Worm (Caenorhabditis elegans): ENCODE results near the gene T08G5.1.

T08G5.1 gene

DNA sequence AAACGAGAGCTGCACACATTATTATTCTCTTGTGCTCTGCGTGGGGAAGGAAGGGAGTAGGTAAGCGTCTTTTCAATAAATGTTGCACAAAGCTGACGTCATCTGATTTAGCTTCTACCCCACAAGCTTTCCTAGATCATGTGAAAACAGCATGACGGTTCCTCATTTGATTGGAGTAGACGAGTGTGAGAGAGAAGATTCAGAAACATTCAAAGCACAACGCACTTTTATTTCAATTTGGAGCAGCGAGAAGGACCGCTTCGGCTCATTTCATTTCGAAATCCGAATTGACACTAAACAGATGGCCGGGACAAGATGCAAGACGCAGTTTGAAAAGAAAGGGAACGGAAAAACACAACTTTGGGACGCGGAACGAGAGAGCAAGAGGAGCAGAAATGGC is 14.2 kb upstream of the T08G5.1 start:
- TF ChIP-seq tbx-2 (tag; optimal IDR thresholded peaks at IDR 0.05) (no peak), irx-1 (tag; optimal IDR thresholded peaks at IDR 0.05) (no peak), aha-1 (tag; optimal IDR thresholded peaks at IDR 0.05) (no peak), fkh-8 (tag; optimal IDR thresholded peaks at IDR 0.05) (peak; percentile 33), lin-35 (GFP tag; optimal IDR thresholded peaks at IDR 0.05) (no peak), ceh-63 (GFP tag; optimal IDR thresholded peaks at IDR 0.05) (no peak), nhr-77 (tag; optimal IDR thresholded peaks at IDR 0.05) (no peak), fkh-4 (tag; optimal IDR thresholded peaks at IDR 0.05; ENCODE audit: borderline replicate concordance) (peak; percentile 9), elt-3 (tag; optimal IDR thresholded peaks at IDR 0.05) (no peak), ces-1 (GFP tag; optimal IDR thresholded peaks at IDR 0.05) (no peak), mab-9 (GFP tag; IDR thresholded peaks at IDR 0.05) (no peak), nhr-47 (tag; optimal IDR thresholded peaks at IDR 0.05) (peak; percentile 13), mdl-1 (tag; optimal IDR thresholded peaks at IDR 0.05) (no peak), rnt-1 (tag; optimal IDR thresholded peaks at IDR 0.05) (peak; percentile 4), lin-14 (GFP tag; optimal IDR thresholded peaks at IDR 0.05) (peak; percentile 36), dsc-1 (tag; optimal IDR thresholded peaks at IDR 0.05) (peak; percentile 64), snu-23 (GFP tag; optimal IDR thresholded peaks at IDR 0.05) (no peak), ama-1 (optimal IDR thresholded peaks at IDR 0.05) (no peak), unc-98 (GFP tag; IDR thresholded peaks at IDR 0.05) (no peak), tlp-1 (tag; optimal IDR thresholded peaks at IDR 0.05) (no peak), nhr-76 (tag; optimal IDR thresholded peaks at IDR 0.05) (no peak), snpc-4 (tag; optimal IDR thresholded peaks at IDR 0.05) (no peak), nhr-11 (tag; optimal IDR thresholded peaks at IDR 0.05) (no peak), nhr-20 (tag; optimal IDR thresholded peaks at IDR 0.05) (no peak), unc-62 (GFP tag; optimal IDR thresholded peaks at IDR 0.05) (no peak), fkh-10 (GFP tag; optimal IDR thresholded peaks at IDR 0.05) (peak; percentile 29), nhr-71 (tag; optimal IDR thresholded peaks at IDR 0.05) (peak; percentile 29), ceh-88 (GFP tag; IDR thresholded peaks at IDR 0.05) (no peak), zag-1 (tag; optimal IDR thresholded peaks at IDR 0.05) (no peak)

DNA sequence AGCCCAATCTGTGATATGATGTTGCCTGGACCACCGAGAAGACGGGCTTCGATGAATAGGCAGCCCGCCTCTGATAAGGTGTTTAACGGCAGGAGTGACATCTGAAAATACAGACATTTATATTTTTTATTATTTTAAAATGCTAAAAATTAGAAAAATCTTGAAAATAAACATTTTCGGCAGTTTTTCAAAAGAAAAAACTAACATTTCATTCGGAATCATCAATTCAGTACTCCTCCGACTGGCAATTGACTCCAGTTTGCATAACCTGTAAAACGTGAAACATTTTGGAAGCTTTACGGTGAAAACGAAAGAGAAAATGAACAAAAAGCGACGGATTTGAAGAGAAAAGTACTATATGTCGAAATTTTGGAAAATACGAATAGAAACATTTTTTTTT is 12.8 kb upstream of the T08G5.1 start, which contains the start of gene ric-7:
ric-7 (minus strand) TSS at position 101 of the 400 bp plus-strand sequence.
- TF ChIP-seq ama-1 (optimal IDR thresholded peaks at IDR 0.05): no peak
- TF ChIP-seq zip-4 (GFP tag; optimal IDR thresholded peaks at IDR 0.05): no peak
- no peak for TF ChIP-seq sup-37 (GFP tag; optimal IDR thresholded peaks at IDR 0.05)
- no peak for TF ChIP-seq ceh-8 (GFP tag; optimal IDR thresholded peaks at IDR 0.05)
- TF ChIP-seq nhr-76 (tag; optimal IDR thresholded peaks at IDR 0.05): no peak
- no peak for TF ChIP-seq lin-35 (GFP tag; optimal IDR thresholded peaks at IDR 0.05)
- no peak for TF ChIP-seq egl-27 (tag; optimal IDR thresholded peaks at IDR 0.05)
- no peak for TF ChIP-seq fkh-4 (tag; optimal IDR thresholded peaks at IDR 0.05; ENCODE audit: borderline replicate concordance)
- no peak for TF ChIP-seq sptf-1 (tag; optimal IDR thresholded peaks at IDR 0.05)
- no peak for TF ChIP-seq ceh-88 (GFP tag; IDR thresholded peaks at IDR 0.05)

DNA sequence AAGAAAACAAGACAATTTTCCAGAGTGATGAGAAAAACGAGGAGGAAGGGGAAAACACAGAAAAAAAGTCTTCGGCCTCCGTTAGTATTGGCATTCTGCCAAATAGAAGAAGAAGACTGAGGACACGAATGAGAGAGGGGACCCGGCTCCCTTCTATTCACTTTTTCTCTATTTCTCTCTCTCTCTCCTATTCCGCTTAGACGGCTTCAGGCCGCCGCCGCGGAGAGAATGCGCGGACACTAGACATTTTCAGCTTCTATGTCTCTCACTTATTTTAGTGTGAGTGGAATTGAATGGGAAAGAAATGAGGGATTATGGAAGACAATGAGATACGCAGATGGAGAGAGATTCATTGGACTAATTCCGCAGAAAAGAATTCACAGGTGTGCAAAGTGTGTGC is 11.7 kb upstream of the T08G5.1 start:
- TF ChIP-seq irx-1 (tag; optimal IDR thresholded peaks at IDR 0.05) (no peak), nhr-76 (tag; optimal IDR thresholded peaks at IDR 0.05) (no peak), fkh-4 (tag; optimal IDR thresholded peaks at IDR 0.05; ENCODE audit: borderline replicate concordance) (no peak), sptf-1 (tag; optimal IDR thresholded peaks at IDR 0.05) (no peak), nhr-85 (tag) (no peak), C34B4.2 (tag; optimal IDR thresholded peaks at IDR 0.05) (no peak), fos-1 (tag; optimal IDR thresholded peaks at IDR 0.05) (no peak), ets-5 (GFP tag; IDR thresholded peaks at IDR 0.05) (no peak), isw-1 (GFP tag; IDR thresholded peaks at IDR 0.05) (0 out of 2 replicates have a peak, but pooled peaks have one; percentile 2), mep-1 (tag; optimal IDR thresholded peaks at IDR 0.05) (no peak), sup-37 (GFP tag; optimal IDR thresholded peaks at IDR 0.05) (no peak), pag-3 (tag; optimal IDR thresholded peaks at IDR 0.05; ENCODE audit: borderline replicate concordance, insufficient read depth) (no peak), Y116A8C.19 (tag; optimal IDR thresholded peaks at IDR 0.05; ENCODE audit: borderline replicate concordance) (no peak), sox-4 (tag; optimal IDR thresholded peaks at IDR 0.05) (no peak), vab-15 (tag; optimal IDR thresholded peaks at IDR 0.05) (no peak), fkh-10 (GFP tag; optimal IDR thresholded peaks at IDR 0.05) (no peak), swsn-7 (tag; optimal IDR thresholded peaks at IDR 0.05) (no peak), egl-27 (tag; optimal IDR thresholded peaks at IDR 0.05) (no peak), xbp-1 (tag; optimal IDR thresholded peaks at IDR 0.05) (no peak), nhr-90 (tag; optimal IDR thresholded peaks at IDR 0.05; ENCODE audit: poor library complexity) (no peak), fkh-8 (tag; optimal IDR thresholded peaks at IDR 0.05) (peak; percentile 42), C16A3.4 (tag; optimal IDR thresholded peaks at IDR 0.05) (no peak), efl-3 (GFP tag; optimal IDR thresholded peaks at IDR 0.05) (no peak), lsy-2 (tag; optimal IDR thresholded peaks at IDR 0.05) (peak in 1 of 2 experiments; percentile 37)
